Worm (Caenorhabditis elegans): Measurements from ENCODE around the gene Y41D4A.6.

DNA sequence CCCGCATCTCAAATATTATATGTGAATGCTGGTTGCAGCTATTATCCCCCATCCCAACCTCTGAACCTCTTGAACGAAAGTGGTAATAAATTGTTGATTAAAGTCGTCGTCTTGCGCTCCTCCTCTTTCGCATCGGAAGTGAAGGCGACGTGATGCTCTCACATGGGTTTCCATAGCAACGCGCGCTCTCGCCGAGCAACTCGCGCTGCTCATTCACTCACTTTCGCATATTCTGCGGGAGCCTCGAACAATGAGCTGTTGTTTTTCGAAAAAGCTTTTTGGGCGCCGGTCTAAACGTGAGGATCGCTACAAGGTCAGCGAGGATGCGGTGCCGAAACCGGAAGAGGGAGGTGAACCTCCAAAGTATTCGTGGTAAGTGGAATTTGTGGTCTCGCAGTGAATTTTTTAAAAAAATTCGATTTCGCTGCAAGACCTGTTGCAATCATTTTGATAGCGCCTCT, 34.2 kb downstream of the Y41D4A.6 start, which contains the start of gene rpi-2:
- TF ChIP-seq fkh-10 (GFP tag; optimal IDR thresholded peaks at IDR 0.05) (no peak), ceh-48 (tag; optimal IDR thresholded peaks at IDR 0.05) (no peak), ama-1 (optimal IDR thresholded peaks at IDR 0.05) (peak; percentile 86), pqm-1 (tag; optimal IDR thresholded peaks at IDR 0.05) (no peak), sox-4 (tag; optimal IDR thresholded peaks at IDR 0.05) (no peak), hlh-6 (tag; optimal IDR thresholded peaks at IDR 0.05) (no peak), K09A11.1 (tag; optimal IDR thresholded peaks at IDR 0.05; ENCODE audit: insufficient read depth) (no peak), pha-2 (tag; optimal IDR thresholded peaks at IDR 0.05) (no peak), pha-4 (tag; optimal IDR thresholded peaks at IDR 0.05) (no peak), F13H6.1 (tag; optimal IDR thresholded peaks at IDR 0.05) (no peak), sox-2 (GFP tag; IDR thresholded peaks at IDR 0.05) (no peak), eyg-1 (tag; optimal IDR thresholded peaks at IDR 0.05) (no peak)
